Fruit fly (Drosophila melanogaster) whole organism, embryonic: ENCODE results near the gene CG1607.

Experiments used
- Ada2b ChIP-seq: fragments of 200-800 bp; sonication (Bioruptor generic); IDR thresholded peaks from 2 replicates; pipeline ENCODE4 v1.3.6; 2022; ENCODE audit warnings: missing biosample characterization, missing genetic modification characterization
- CG11696 ChIP-seq: fragments of 200-800 bp; sonication (Bioruptor generic); IDR thresholded peaks from 2 replicates; pipeline ENCODE4 v1.3.6; 2022; ENCODE audit warnings: missing biosample characterization, missing genetic modification characterization
- CG1233 ChIP-seq: fragments of 200-800 bp; sonication (Bioruptor generic); optimal IDR thresholded peaks from 4 replicates; lab custom pipeline; 2018; ENCODE audit warnings: missing biosample characterization, mild to moderate bottlenecking, missing genetic modification characterization
- CG13624 ChIP-seq: fragments of 200-800 bp; sonication (Bioruptor generic); optimal IDR thresholded peaks from 2 replicates; lab custom pipeline; 2016; ENCODE audit warnings: missing biosample characterization, missing genetic modification characterization
- CG15601 ChIP-seq: fragments of 200-800 bp; sonication (Bioruptor generic); optimal IDR thresholded peaks from 3 replicates; lab custom pipeline; 2019; ENCODE audit warnings: missing biosample characterization, mild to moderate bottlenecking, missing genetic modification characterization, moderate library complexity
- CG17612 ChIP-seq: fragments of 200-800 bp; sonication (Bioruptor generic); IDR thresholded peaks from 2 replicates; pipeline ENCODE4 v1.3.6; 2022; ENCODE audit warnings: missing biosample characterization, missing genetic modification characterization
- CG30403 ChIP-seq: fragments of 200-800 bp; sonication (Bioruptor generic); optimal IDR thresholded peaks from 3 replicates; lab custom pipeline; 2016; ENCODE audit warnings: missing biosample characterization, missing genetic modification characterization
- CG30431 ChIP-seq: fragments of 200-800 bp; sonication (Bioruptor generic); optimal IDR thresholded peaks from 2 replicates; lab custom pipeline; 2017; ENCODE audit warnings: missing biosample characterization, missing genetic modification characterization
- CG33557 ChIP-seq: fragments of 200-800 bp; sonication (Bioruptor generic); optimal IDR thresholded peaks from 2 replicates; lab custom pipeline; 2019; ENCODE audit warnings: missing biosample characterization, mild to moderate bottlenecking, missing genetic modification characterization, moderate library complexity
- CG4404 ChIP-seq: fragments of 200-800 bp; sonication (Bioruptor generic); IDR thresholded peaks from 2 replicates; pipeline ENCODE4 v1.3.6; 2022; ENCODE audit warnings: missing biosample characterization, missing genetic modification characterization
- CG4820 ChIP-seq: fragments of 200-800 bp; sonication (Bioruptor generic); optimal IDR thresholded peaks from 3 replicates; lab custom pipeline; 2016; ENCODE audit warnings: missing biosample characterization, missing genetic modification characterization
- CG5180 ChIP-seq: fragments of 200-800 bp; sonication (Bioruptor generic); optimal IDR thresholded peaks from 3 replicates; lab custom pipeline; 2017; ENCODE audit warnings: missing biosample characterization, missing genetic modification characterization, mild to moderate bottlenecking, moderate library complexity, missing genetic modification reagents
- CG6813 ChIP-seq: fragments of 200-800 bp; sonication (Bioruptor generic); optimal IDR thresholded peaks from 2 replicates; lab custom pipeline; 2017; ENCODE audit warnings: missing biosample characterization, missing genetic modification characterization, mild to moderate bottlenecking, moderate library complexity, missing genetic modification reagents
- CG9609 ChIP-seq: fragments of 200-800 bp; sonication (Bioruptor generic); optimal IDR thresholded peaks from 3 replicates; lab custom pipeline; 2016; ENCODE audit warnings: missing biosample characterization, missing genetic modification characterization
- CG9932 ChIP-seq: fragments of 200-800 bp; sonication (Bioruptor generic); IDR thresholded peaks from 2 replicates; pipeline ENCODE4 v1.3.6; 2022; ENCODE audit warnings: missing biosample characterization, missing genetic modification characterization
- D ChIP-seq, 2 experiments: fragments of 200-800 bp in 1 of 2; fragments of >200 bp in 1 of 2; sonication (Bioruptor generic) in 1 of 2; optimal IDR thresholded peaks; 2 replicates in 1 of 2; 3 replicates in 1 of 2; lab custom pipeline; 2017; ENCODE audit warnings: mild to moderate bottlenecking in 1 of 2, missing biosample characterization in 1 of 2, missing genetic modification characterization in 1 of 2, missing genetic modification reagents in 1 of 2
- Dip3 ChIP-seq: fragments of 200-800 bp; sonication (Bioruptor generic); optimal IDR thresholded peaks from 3 replicates; lab custom pipeline; 2016; ENCODE audit warnings: missing biosample characterization, missing genetic modification characterization
- Dll ChIP-seq: fragments of 200-800 bp; sonication (Bioruptor generic); IDR thresholded peaks from 4 replicates; pipeline ENCODE4 v1.3.6; 2022; ENCODE audit warnings: missing biosample characterization, missing genetic modification characterization; ENCODE audit not compliant: partially characterized antibody
- Eip74EF ChIP-seq, 2 experiments: fragments of 200-800 bp in 1 of 2; fragments of >200 bp in 1 of 2; sonication (Bioruptor generic) in 1 of 2; optimal IDR thresholded peaks; 2 replicates each; lab custom pipeline; 2017 to 2019; ENCODE audit warnings: missing biosample characterization in 2 of 2, missing genetic modification characterization in 2 of 2, mild to moderate bottlenecking in 1 of 2, moderate library complexity in 1 of 2
- HHEX ChIP-seq: fragments of 200-800 bp; sonication (Bioruptor generic); optimal IDR thresholded peaks from 3 replicates; lab custom pipeline; 2017; ENCODE audit warnings: missing biosample characterization, mild to moderate bottlenecking, missing genetic modification characterization, missing genetic modification reagents
- Hr39 ChIP-seq: fragments of >200 bp; optimal IDR thresholded peaks from 2 replicates; lab custom pipeline; 2017
- Mes4 ChIP-seq: fragments of 200-800 bp; sonication (Bioruptor generic); optimal IDR thresholded peaks from 2 replicates; lab custom pipeline; 2016; ENCODE audit warnings: missing biosample characterization, missing genetic modification characterization
- ap ChIP-seq: fragments of 200-800 bp; sonication (Bioruptor generic); IDR thresholded peaks from 2 replicates; pipeline ENCODE4 v1.3.6; 2022; ENCODE audit warnings: missing biosample characterization, missing genetic modification characterization
- ara ChIP-seq: fragments of 200-800 bp; sonication (Bioruptor generic); IDR thresholded peaks from 2 replicates; pipeline ENCODE4 v1.3.6; 2022; ENCODE audit warnings: missing biosample characterization, missing genetic modification characterization
- ash1 ChIP-seq: fragments of 200-800 bp; sonication (Bioruptor generic); optimal IDR thresholded peaks from 2 replicates; lab custom pipeline; 2018; ENCODE audit warnings: missing biosample characterization, mild to moderate bottlenecking, missing genetic modification characterization
- az2 ChIP-seq: fragments of 200-800 bp; sonication (Bioruptor generic); optimal IDR thresholded peaks from 3 replicates; lab custom pipeline; 2016; ENCODE audit warnings: missing biosample characterization, missing genetic modification characterization
- bigmax ChIP-seq: fragments of 200-800 bp; sonication (Bioruptor generic); optimal IDR thresholded peaks from 2 replicates; lab custom pipeline; 2018; ENCODE audit warnings: missing biosample characterization, mild to moderate bottlenecking, missing genetic modification characterization
- cato ChIP-seq: fragments of 200-800 bp; sonication (Bioruptor generic); optimal IDR thresholded peaks from 2 replicates; lab custom pipeline; 2016; ENCODE audit warnings: missing biosample characterization, missing genetic modification characterization, borderline replicate concordance
- croc ChIP-seq: fragments of 200-800 bp; sonication (Bioruptor generic); conservative IDR thresholded peaks from 3 replicates; pipeline ENCODE4 v1.3.6; 2022; ENCODE audit warnings: missing biosample characterization, missing genetic modification characterization
- dimm ChIP-seq: fragments of 200-800 bp; sonication (Bioruptor generic); IDR thresholded peaks from 2 replicates; pipeline ENCODE4 v1.3.6; 2022; ENCODE audit warnings: missing biosample characterization, missing genetic modification characterization
- dm ChIP-seq: fragments of 200-800 bp; sonication (Bioruptor generic); optimal IDR thresholded peaks from 3 replicates; lab custom pipeline; 2016; ENCODE audit warnings: missing biosample characterization, missing genetic modification characterization
- dysf ChIP-seq: fragments of 200-800 bp; sonication (Bioruptor generic); IDR thresholded peaks from 3 replicates; pipeline ENCODE4 v1.3.6; 2022; ENCODE audit warnings: missing biosample characterization, missing genetic modification characterization
- emc ChIP-seq: fragments of 200-800 bp; sonication (Bioruptor generic); optimal IDR thresholded peaks from 2 replicates; lab custom pipeline; 2016; ENCODE audit warnings: missing biosample characterization, missing genetic modification characterization
- ewg ChIP-seq: fragments of 200-800 bp; sonication (Bioruptor generic); optimal IDR thresholded peaks from 3 replicates; lab custom pipeline; 2017; ENCODE audit warnings: mild to moderate bottlenecking, missing biosample characterization, missing genetic modification reagents, missing genetic modification characterization
- fd64A ChIP-seq: fragments of 200-800 bp; sonication (Bioruptor generic); optimal IDR thresholded peaks from 3 replicates; lab custom pipeline; 2018; ENCODE audit warnings: missing biosample characterization, mild to moderate bottlenecking, missing genetic modification characterization
- fd96Cb ChIP-seq: fragments of 200-800 bp; sonication (Bioruptor generic); optimal IDR thresholded peaks from 2 replicates; lab custom pipeline; 2018; ENCODE audit warnings: missing biosample characterization, mild to moderate bottlenecking, missing genetic modification characterization, moderate library complexity
- gcm ChIP-seq: fragments of 200-800 bp; sonication (Bioruptor generic); optimal IDR thresholded peaks from 2 replicates; lab custom pipeline; 2019; ENCODE audit warnings: missing biosample characterization, mild to moderate bottlenecking, missing genetic modification characterization, moderate library complexity
- ham ChIP-seq: fragments of 200-800 bp; sonication (Bioruptor generic); IDR thresholded peaks from 2 replicates; pipeline ENCODE4 v1.3.6; 2022; ENCODE audit warnings: missing biosample characterization, missing genetic modification characterization
- insv ChIP-seq, 2 experiments: fragments of 200-800 bp; sonication (Bioruptor generic); optimal IDR thresholded peaks; 3 replicates each; lab custom pipeline; 2016 to 2018; ENCODE audit warnings: missing biosample characterization in 2 of 2, missing genetic modification characterization in 2 of 2
- mld ChIP-seq: fragments of 200-800 bp; sonication (Bioruptor generic); IDR thresholded peaks from 3 replicates; pipeline ENCODE4 v1.3.6; 2022; ENCODE audit warnings: missing biosample characterization, missing genetic modification characterization; ENCODE audit not compliant: partially characterized antibody
- nerfin-2 ChIP-seq: fragments of 200-800 bp; sonication (Bioruptor generic); IDR thresholded peaks from 2 replicates; pipeline ENCODE4 v1.3.6; 2022; ENCODE audit warnings: missing biosample characterization, missing genetic modification characterization; ENCODE audit not compliant: partially characterized antibody
- prd ChIP-seq, 3 experiments: fragments of >200 bp in 2 of 3; fragments of 200-800 bp in 1 of 3; sonication (Bioruptor generic) in 1 of 3; optimal IDR thresholded peaks in 2 of 3; IDR thresholded peaks in 1 of 3; 2 replicates in 2 of 3; 3 replicates in 1 of 3; pipeline versions ENCODE4 v1.3.6 to Lab custom; 2017 to 2022; ENCODE audit warnings: missing biosample characterization in 1 of 3, missing genetic modification characterization in 1 of 3
- pzg ChIP-seq: fragments of 200-800 bp; sonication (Bioruptor generic); optimal IDR thresholded peaks from 3 replicates; lab custom pipeline; 2018; ENCODE audit warnings: missing biosample characterization, mild to moderate bottlenecking, missing genetic modification characterization, moderate library complexity
- salm ChIP-seq: fragments of 200-800 bp; sonication (Bioruptor generic); optimal IDR thresholded peaks from 2 replicates; lab custom pipeline; 2018; ENCODE audit warnings: missing biosample characterization, mild to moderate bottlenecking, missing genetic modification characterization
- scrt ChIP-seq: fragments of 200-800 bp; sonication (Bioruptor generic); optimal IDR thresholded peaks from 2 replicates; lab custom pipeline; 2018; ENCODE audit warnings: missing biosample characterization, mild to moderate bottlenecking, missing genetic modification characterization, moderate library complexity
- sna ChIP-seq: fragments of 200-800 bp; sonication (Bioruptor generic); IDR thresholded peaks from 2 replicates; pipeline ENCODE4 v1.3.6; 2022; ENCODE audit warnings: missing biosample characterization, missing genetic modification characterization; ENCODE audit not compliant: partially characterized antibody
- toy ChIP-seq: fragments of 200-800 bp; sonication (Bioruptor generic); IDR thresholded peaks from 2 replicates; pipeline ENCODE4 v1.3.6; 2022; ENCODE audit warnings: missing biosample characterization, missing genetic modification characterization
- ttk ChIP-seq: fragments of 200-800 bp; sonication (Bioruptor generic); IDR thresholded peaks from 2 replicates; pipeline ENCODE4 v2.1.2; 2022; ENCODE audit warnings: missing biosample characterization, missing genetic modification characterization
- zen ChIP-seq: fragments of 200-800 bp; sonication (Bioruptor generic); optimal IDR thresholded peaks from 3 replicates; lab custom pipeline; 2018; ENCODE audit warnings: missing biosample characterization, mild to moderate bottlenecking, missing genetic modification characterization, moderate library complexity

Gene CG1607

dm6 chr3R:31395222-31395831 is 13.4 kb downstream of the CG1607 start, which contains the start of the genes Ugt35D1 and Gcn2 (continued):
- TF ChIP-seq pzg (GFP tag; lab: Kevin White, UChicago) (peak; percentile 37), ash1 (GFP tag; lab: Kevin White, UChicago) (no peak), CG17612 (GFP tag; lab: Robert Waterston, UW) (no peak), HHEX (peak; percentile 37), croc (GFP tag; lab: Robert Waterston, UW) (no peak), CG11696 (GFP tag; lab: Robert Waterston, UW) (no peak), dimm (no peak), salm (tag; lab: Kevin White, UChicago) (no peak), fd64A (GFP tag; lab: Kevin White, UChicago) (peak; percentile 87), gcm (no peak), Eip74EF (GFP tag; optimal IDR thresholded peaks at IDR 0.05; lab: Kevin White, UChicago) (no peak), ewg (GFP tag; lab: Kevin White, UChicago) (no peak), D (optimal IDR thresholded peaks at IDR 0.05; lab: Kevin White, UChicago) (no peak), D (GFP tag; optimal IDR thresholded peaks at IDR 0.05; lab: Kevin White, UChicago) (peak; percentile 63), az2 (GFP tag; lab: Kevin White, UChicago) (no peak), mld (GFP tag; lab: Robert Waterston, UW) (no peak), dysf (GFP tag; lab: Robert Waterston, UW) (no peak), insv (GFP tag; optimal IDR thresholded peaks at IDR 0.05; lab: Kevin White, UChicago) (peak in 1 of 2 experiments; percentile 3), CG30431 (GFP tag; lab: Kevin White, UChicago) (no peak), emc (no peak), CG6813 (GFP tag; lab: Kevin White, UChicago) (peak; percentile 89), bigmax (GFP tag; lab: Kevin White, UChicago) (peak; percentile 49), CG5180 (GFP tag; lab: Kevin White, UChicago) (peak; percentile 72), dm (GFP tag; lab: Kevin White, UChicago) (no peak), CG4404 (GFP tag; lab: Robert Waterston, UW) (no peak), ttk (GFP tag; lab: Robert Waterston, UW) (no peak), CG33557 (GFP tag; lab: Kevin White, UChicago) (peak; percentile 75), CG1233 (peak; percentile 71), CG9609 (GFP tag; lab: Kevin White, UChicago) (no peak), sna (GFP tag; lab: Robert Waterston, UW) (peak; percentile 58; the same call in 1 of the 2 replicates), ap (no peak), Dll (peak; percentile 79), Hr39 (lab: Kevin White, UChicago) (no peak), ara (GFP tag; lab: Robert Waterston, UW) (peak; percentile 84), toy (GFP tag; lab: Robert Waterston, UW) (no peak), Dip3 (GFP tag; lab: Kevin White, UChicago) (no peak), Mes4 (GFP tag; lab: Kevin White, UChicago) (peak; percentile 43), cato (GFP tag; lab: Kevin White, UChicago) (no peak), prd (optimal IDR thresholded peaks at IDR 0.05; lab: Kevin White, UChicago) (no peak), prd (GFP tag; IDR thresholded peaks at IDR 0.05; lab: Robert Waterston, UW) (peak; percentile 58), CG9932 (GFP tag; lab: Robert Waterston, UW) (no peak), Ada2b (GFP tag; lab: Robert Waterston, UW) (no peak), nerfin-2 (0 out of 2 replicates have a peak, but pooled peaks have one; percentile 35), CG4820 (GFP tag; lab: Kevin White, UChicago) (peak; percentile 25), zen (tag; lab: Kevin White, UChicago) (no peak), ham (no peak), fd96Cb (tag; lab: Kevin White, UChicago) (peak; percentile 25), CG15601 (tag; lab: Kevin White, UChicago) (peak; percentile 62), CG13624 (GFP tag; lab: Kevin White, UChicago) (peak; percentile 2), CG30403 (no peak), scrt (GFP tag; lab: Kevin White, UChicago) (peak; percentile 53)
